Worm (Caenorhabditis elegans): Measurements from ENCODE around the gene dnj-22.
A peak's percentile ranks its signal among the peaks of the same experiment; 100 is the strongest.

Gene dnj-22

DNA sequence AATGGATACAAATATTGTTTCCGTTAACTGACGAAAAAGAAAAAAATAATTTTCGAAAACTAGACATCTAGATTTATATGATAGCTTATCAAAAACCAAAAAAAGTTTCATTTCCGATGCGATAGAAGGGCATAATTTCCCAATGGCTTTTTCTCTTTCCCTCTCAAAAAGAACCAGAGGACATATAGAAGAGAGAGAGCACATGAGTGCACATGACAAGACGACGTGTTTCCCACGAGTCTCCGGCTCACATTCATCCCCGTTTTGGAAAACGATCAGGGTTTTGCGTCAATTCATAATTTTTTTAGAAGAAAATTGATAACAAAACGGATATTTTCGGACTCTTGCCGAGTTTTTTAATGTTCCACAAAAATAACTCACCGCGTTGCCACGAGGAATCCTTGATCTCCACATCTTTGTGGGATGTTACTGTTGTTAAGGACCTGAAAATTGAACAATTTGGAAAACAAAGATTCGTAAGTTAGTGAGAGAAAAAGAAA lies 17.5 kb downstream of the dnj-22 start, which contains the start of gene lmd-3:
Gene lmd-3 (minus strand): TSS at position 450 of the 500 bp plus-strand sequence.
- TF ChIP-seq sma-9 (GFP tag; optimal IDR thresholded peaks at IDR 0.05) (no peak), sma-9 (tag; optimal IDR thresholded peaks at IDR 0.05) (no peak), ztf-4 (tag; optimal IDR thresholded peaks at IDR 0.05) (no peak), unc-55 (GFP tag; optimal IDR thresholded peaks at IDR 0.05) (no peak), gmeb-1 (tag; optimal IDR thresholded peaks at IDR 0.05) (no peak), lsy-2 (tag; optimal IDR thresholded peaks at IDR 0.05) (no peak), alr-1 (tag; optimal IDR thresholded peaks at IDR 0.05) (no peak), blmp-1 (tag; optimal IDR thresholded peaks at IDR 0.05; ENCODE audit: insufficient read depth) (no peak), crh-2 (tag; optimal IDR thresholded peaks at IDR 0.05) (no peak), sma-3 (GFP tag; optimal IDR thresholded peaks at IDR 0.05) (no peak), mab-5 (tag; optimal IDR thresholded peaks at IDR 0.05) (no peak), peb-1 (tag; optimal IDR thresholded peaks at IDR 0.05) (no peak), ztf-11 (tag; optimal IDR thresholded peaks at IDR 0.05) (no peak), nhr-25 (tag; optimal IDR thresholded peaks at IDR 0.05) (no peak), skn-1 (tag; optimal IDR thresholded peaks at IDR 0.05) (no peak)

DNA sequence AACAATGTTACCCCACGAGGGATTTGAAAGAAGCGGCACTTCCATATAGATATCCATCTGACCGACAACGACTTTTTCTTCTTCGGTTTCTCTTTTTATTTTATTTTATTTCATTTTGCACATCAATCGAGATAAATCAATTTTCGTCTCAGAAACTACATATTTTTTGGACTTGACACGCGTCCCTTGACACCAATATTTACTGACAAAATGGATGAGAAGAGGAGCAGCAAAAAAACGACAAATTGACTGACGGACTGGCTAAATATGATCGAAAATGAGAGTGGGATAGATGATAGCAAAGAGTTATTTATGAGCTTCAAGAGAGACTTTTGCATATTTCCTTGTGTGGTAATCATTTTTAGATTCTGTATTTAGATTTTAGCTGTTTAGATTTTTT lies 24.6 kb downstream of the dnj-22 start:
- TF ChIP-seq ztf-11 (tag; optimal IDR thresholded peaks at IDR 0.05) (no peak), aly-2 (tag; optimal IDR thresholded peaks at IDR 0.05) (no peak), mab-5 (tag; optimal IDR thresholded peaks at IDR 0.05) (peak; percentile 74), nhr-25 (tag; optimal IDR thresholded peaks at IDR 0.05) (no peak), unc-62 (GFP tag; optimal IDR thresholded peaks at IDR 0.05) (no peak), sma-9 (GFP tag; optimal IDR thresholded peaks at IDR 0.05) (no peak), sma-9 (tag; optimal IDR thresholded peaks at IDR 0.05) (no peak), mbf-1 (tag; optimal IDR thresholded peaks at IDR 0.05) (no peak)

- TF ChIP-seq lsy-2 (tag; optimal IDR thresholded peaks at IDR 0.05): no peak
- TF ChIP-seq nhr-237 (tag; optimal IDR thresholded peaks at IDR 0.05): no peak
- TF ChIP-seq nhr-25 (tag; optimal IDR thresholded peaks at IDR 0.05): no peak
- TF ChIP-seq nhr-12 (tag; optimal IDR thresholded peaks at IDR 0.05): no peak
- no peak for TF ChIP-seq C34F6.9 (tag; optimal IDR thresholded peaks at IDR 0.05)
- TF ChIP-seq ztf-4 (tag; optimal IDR thresholded peaks at IDR 0.05): no peak
- no peak for TF ChIP-seq R02D3.7 (tag; optimal IDR thresholded peaks at IDR 0.05)
- no peak for TF ChIP-seq lin-11 (tag; optimal IDR thresholded peaks at IDR 0.05)
- no peak for TF ChIP-seq nhr-129 (tag; optimal IDR thresholded peaks at IDR 0.05)
- no peak for TF ChIP-seq nhr-21 (tag; optimal IDR thresholded peaks at IDR 0.05)
- TF ChIP-seq snpc-4 (tag; optimal IDR thresholded peaks at IDR 0.05): no peak
These were observed 26.6 kb downstream of the dnj-22 start for ce11 chrV:8435292-8435691.

- TF ChIP-seq sma-9 (GFP tag; optimal IDR thresholded peaks at IDR 0.05) (peak; percentile 5), sma-9 (tag; optimal IDR thresholded peaks at IDR 0.05) (no peak), nhr-77 (tag; optimal IDR thresholded peaks at IDR 0.05) (no peak), ceh-16 (tag; optimal IDR thresholded peaks at IDR 0.05) (no peak), nhr-129 (tag; optimal IDR thresholded peaks at IDR 0.05) (peak; percentile 36), gmeb-1 (tag; optimal IDR thresholded peaks at IDR 0.05) (peak; percentile 32), nhr-6 (tag; optimal IDR thresholded peaks at IDR 0.05) (no peak), F13H6.1 (tag; optimal IDR thresholded peaks at IDR 0.05) (peak; percentile 36), fos-1 (tag; optimal IDR thresholded peaks at IDR 0.05) (peak; percentile 65), skn-1 (tag; optimal IDR thresholded peaks at IDR 0.05) (no peak), nhr-25 (tag; optimal IDR thresholded peaks at IDR 0.05) (peak; percentile 35), crh-2 (tag; optimal IDR thresholded peaks at IDR 0.05) (peak; percentile 37), blmp-1 (tag; optimal IDR thresholded peaks at IDR 0.05; ENCODE audit: insufficient read depth) (peak; percentile 73)
These were observed 27.5 kb downstream of the dnj-22 start for ce11 chrV:8434400-8434827.

ce11 chrV:8428585-8429414 lies 33.1 kb downstream of the dnj-22 start:
- TF ChIP-seq C34F6.9 (tag; optimal IDR thresholded peaks at IDR 0.05) (peak; percentile 59), aly-2 (tag; optimal IDR thresholded peaks at IDR 0.05) (no peak), lsy-2 (tag; optimal IDR thresholded peaks at IDR 0.05) (peak in 1 of 2 experiments; percentile 20), F13H6.1 (tag; optimal IDR thresholded peaks at IDR 0.05) (no peak), unc-55 (GFP tag; optimal IDR thresholded peaks at IDR 0.05) (peak; percentile 60), sma-9 (GFP tag; optimal IDR thresholded peaks at IDR 0.05) (peak; percentile 71), sma-9 (tag; optimal IDR thresholded peaks at IDR 0.05) (no peak)
